Worm (Caenorhabditis elegans) whole organism, early embryonic: ENCODE data around the gene alh-4.

Experiments used
- B0310.2 ChIP-seq: sonication (generic microtip); optimal IDR thresholded peaks from 2 replicates; lab custom pipeline; 2016; ENCODE audit warnings: mild to moderate bottlenecking, missing genetic modification characterization, missing compliant biosample characterization
- F13C5.2 ChIP-seq: sonication (generic microtip); optimal IDR thresholded peaks from 2 replicates; lab custom pipeline; 2017; ENCODE audit warnings: mild to moderate bottlenecking, missing genetic modification characterization, inconsistent platforms, missing compliant biosample characterization
- aly-1 ChIP-seq: sonication (generic microtip); optimal IDR thresholded peaks from 2 replicates; lab custom pipeline; 2016; ENCODE audit warnings: missing genetic modification characterization, missing compliant biosample characterization
- ama-1 ChIP-seq: fragments of 150-350 bp; optimal IDR thresholded peaks from 2 replicates; lab custom pipeline; 2014
- ceh-13 ChIP-seq: fragments of 200-800 bp; sonication (Bioruptor generic); optimal IDR thresholded peaks from 2 replicates; lab custom pipeline; 2018; ENCODE audit warnings: mild to moderate bottlenecking, missing genetic modification characterization, missing compliant biosample characterization
- ceh-36 ChIP-seq: sonication (generic microtip); optimal IDR thresholded peaks from 2 replicates; lab custom pipeline; 2016; ENCODE audit warnings: missing genetic modification characterization, inconsistent platforms, missing compliant biosample characterization
- ets-7 ChIP-seq: sonication (generic microtip); optimal IDR thresholded peaks from 2 replicates; lab custom pipeline; 2016; ENCODE audit warnings: missing genotype, missing genetic modification characterization, missing compliant biosample characterization
- flt-1 ChIP-seq: fragments of 200-800 bp; sonication (Bioruptor generic); IDR thresholded peaks from 2 replicates; pipeline ENCODE4 v1.3.6; 2022; ENCODE audit warnings: missing genetic modification characterization, missing compliant biosample characterization
- hmbx-1 ChIP-seq: sonication (generic microtip); optimal IDR thresholded peaks from 2 replicates; lab custom pipeline; 2016; ENCODE audit warnings: mild to moderate bottlenecking, missing genetic modification characterization, missing compliant biosample characterization
- hmg-4 ChIP-seq: fragments of 200-800 bp; sonication (Bioruptor generic); optimal IDR thresholded peaks from 2 replicates; lab custom pipeline; 2018; ENCODE audit warnings: mild to moderate bottlenecking, missing genetic modification characterization, missing compliant biosample characterization
- hnd-1 ChIP-seq: sonication (generic microtip); optimal IDR thresholded peaks from 2 replicates; lab custom pipeline; 2016; ENCODE audit warnings: missing genetic modification characterization, missing compliant biosample characterization
- pes-1 ChIP-seq: fragments of 200-800 bp; sonication (Bioruptor generic); IDR thresholded peaks from 2 replicates; pipeline ENCODE4 v1.3.6; 2022; ENCODE audit warnings: missing genetic modification reagents, missing genetic modification characterization, missing compliant biosample characterization
- scrt-1 ChIP-seq: fragments of 200-800 bp; sonication (Bioruptor generic); IDR thresholded peaks from 2 replicates; pipeline ENCODE4 v1.3.6; 2022; ENCODE audit warnings: missing genetic modification characterization, missing compliant biosample characterization
- sea-1 ChIP-seq: fragments of 200-800 bp; sonication (Bioruptor generic); conservative IDR thresholded peaks from 2 replicates; pipeline ENCODE4 v1.3.6; 2022; ENCODE audit warnings: missing genetic modification characterization, missing compliant biosample characterization
- tbx-11 ChIP-seq: fragments of 200-800 bp; sonication (Bioruptor generic); IDR thresholded peaks from 2 replicates; pipeline ENCODE4 v1.3.6; 2022; ENCODE audit warnings: missing genetic modification characterization, missing compliant biosample characterization
- tbx-37 ChIP-seq: fragments of 200-800 bp; sonication (Bioruptor generic); conservative IDR thresholded peaks from 2 replicates; pipeline ENCODE4 v1.3.6; 2022; ENCODE audit warnings: missing genetic modification reagents, missing genetic modification characterization, missing compliant biosample characterization
- tra-4 ChIP-seq: sonication (generic microtip); optimal IDR thresholded peaks from 2 replicates; lab custom pipeline; 2017; ENCODE audit warnings: missing genetic modification characterization, missing compliant biosample characterization

Gene alh-4

ce11 chrV:6458302-6458998 is 28.7 kb upstream of the alh-4 start:
- TF ChIP-seq aly-1 (tag; lab: Kevin White, UChicago) (no peak), hmg-4 (GFP tag; lab: Kevin White, UChicago) (no peak), scrt-1 (no peak), ama-1 (lab: Kevin White, UChicago) (no peak), sea-1 (GFP tag; lab: Robert Waterston, UW) (no peak), F13C5.2 (tag; lab: Kevin White, UChicago) (no peak), flt-1 (GFP tag; lab: Robert Waterston, UW) (no peak), hnd-1 (tag; lab: Kevin White, UChicago) (no peak), B0310.2 (tag; lab: Kevin White, UChicago) (no peak), ets-7 (no peak), hmbx-1 (tag; lab: Kevin White, UChicago) (no peak), ceh-36 (tag; lab: Kevin White, UChicago) (no peak), pes-1 (no peak), tra-4 (tag; lab: Kevin White, UChicago) (no peak), tbx-37 (no peak), ceh-13 (GFP tag; lab: Kevin White, UChicago) (no peak), tbx-11 (GFP tag; lab: Robert Waterston, UW) (no peak)

ce11 chrV:6456903-6457302 is 27.2 kb upstream of the alh-4 start:
- no peak for TF ChIP-seq flt-1 (GFP tag; lab: Robert Waterston, UW)
- TF ChIP-seq scrt-1 = no peak
- TF ChIP-seq B0310.2 (tag; lab: Kevin White, UChicago) = no peak
- no peak for TF ChIP-seq ets-7

DNA sequence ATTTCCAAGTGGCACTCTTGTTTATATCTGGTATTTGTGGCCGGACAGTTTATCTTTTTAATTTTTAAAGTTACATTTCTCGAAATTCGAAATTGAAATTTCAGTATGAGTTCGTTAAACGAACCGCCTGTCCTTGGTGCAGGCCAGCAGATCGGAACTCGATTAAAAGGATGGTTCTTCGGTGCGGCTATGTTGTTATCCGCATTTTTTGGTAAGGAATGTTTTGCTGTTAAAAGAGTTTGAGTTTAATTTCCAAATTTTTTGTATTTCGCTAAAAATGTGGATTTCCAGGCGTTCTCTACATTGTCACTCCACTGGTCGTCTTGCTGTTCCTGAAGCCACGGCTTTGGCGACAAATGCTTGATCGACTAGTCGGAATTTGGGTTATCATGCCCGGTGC is 23.4 kb upstream of the alh-4 start, which contains the start of gene acl-9:
Gene acl-9 (plus strand): TSS at position 105 of the 400 bp plus-strand sequence.
- TF ChIP-seq ceh-13 (GFP tag; lab: Kevin White, UChicago) (no peak), F13C5.2 (tag; lab: Kevin White, UChicago) (no peak), ets-7 (no peak), sea-1 (GFP tag; lab: Robert Waterston, UW) (no peak), ceh-36 (tag; lab: Kevin White, UChicago) (no peak), hmbx-1 (tag; lab: Kevin White, UChicago) (no peak), flt-1 (GFP tag; lab: Robert Waterston, UW) (no peak), hmg-4 (GFP tag; lab: Kevin White, UChicago) (no peak), tra-4 (tag; lab: Kevin White, UChicago) (no peak), tbx-37 (no peak), ama-1 (lab: Kevin White, UChicago) (no peak), tbx-11 (GFP tag; lab: Robert Waterston, UW) (no peak), B0310.2 (tag; lab: Kevin White, UChicago) (no peak), hnd-1 (tag; lab: Kevin White, UChicago) (no peak), scrt-1 (no peak)

ce11 chrV:6450129-6451011 is 20.6 kb upstream of the alh-4 start, which contains the start of gene acl-8:
TSS of gene acl-8 (plus strand) at chrV:6450870.
- no peak for TF ChIP-seq B0310.2 (tag; lab: Kevin White, UChicago)
- no peak for TF ChIP-seq F13C5.2 (tag; lab: Kevin White, UChicago)
- no peak for TF ChIP-seq ets-7
- no peak for TF ChIP-seq sea-1 (GFP tag; lab: Robert Waterston, UW)
- TF ChIP-seq flt-1 (GFP tag; lab: Robert Waterston, UW) = no peak
- no peak for TF ChIP-seq ama-1 (lab: Kevin White, UChicago)
- no peak for TF ChIP-seq tbx-37
- no peak for TF ChIP-seq hnd-1 (tag; lab: Kevin White, UChicago)
- TF ChIP-seq pes-1 = no peak
- TF ChIP-seq aly-1 (tag; lab: Kevin White, UChicago) = no peak
- TF ChIP-seq tra-4 (tag; lab: Kevin White, UChicago) = no peak
- TF ChIP-seq tbx-11 (GFP tag; lab: Robert Waterston, UW) = no peak
- TF ChIP-seq hmbx-1 (tag; lab: Kevin White, UChicago) = no peak
- no peak for TF ChIP-seq scrt-1
- no peak for TF ChIP-seq ceh-36 (tag; lab: Kevin White, UChicago)
- no peak for TF ChIP-seq hmg-4 (GFP tag; lab: Kevin White, UChicago)
- TF ChIP-seq ceh-13 (GFP tag; lab: Kevin White, UChicago) = no peak

ce11 chrV:6448356-6448755 is 18.6 kb upstream of the alh-4 start, which contains the start of gene fbxa-196:
TSS of gene fbxa-196 (plus strand) at chrV:6448656.
- no peak for TF ChIP-seq pes-1
- TF ChIP-seq tbx-11 (GFP tag; lab: Robert Waterston, UW) = no peak
- TF ChIP-seq hnd-1 (tag; lab: Kevin White, UChicago) = no peak
- no peak for TF ChIP-seq aly-1 (tag; lab: Kevin White, UChicago)
- TF ChIP-seq hmg-4 (GFP tag; lab: Kevin White, UChicago) = no peak
- TF ChIP-seq B0310.2 (tag; lab: Kevin White, UChicago) = no peak
- TF ChIP-seq ceh-36 (tag; lab: Kevin White, UChicago) = no peak
- TF ChIP-seq F13C5.2 (tag; lab: Kevin White, UChicago) = no peak
- no peak for TF ChIP-seq sea-1 (GFP tag; lab: Robert Waterston, UW)
- TF ChIP-seq ama-1 (lab: Kevin White, UChicago) = no peak
- no peak for TF ChIP-seq flt-1 (GFP tag; lab: Robert Waterston, UW)
- no peak for TF ChIP-seq hmbx-1 (tag; lab: Kevin White, UChicago)
- TF ChIP-seq ceh-13 (GFP tag; lab: Kevin White, UChicago) = no peak

ce11 chrV:6442037-6442436 is 12.3 kb upstream of the alh-4 start, which contains the start of gene T05H4.3:
TSS of gene T05H4.3 (plus strand) at chrV:6442337.
- TF ChIP-seq scrt-1 (no peak), B0310.2 (tag; lab: Kevin White, UChicago) (no peak), aly-1 (tag; lab: Kevin White, UChicago) (no peak), tbx-37 (no peak), flt-1 (GFP tag; lab: Robert Waterston, UW) (no peak), sea-1 (GFP tag; lab: Robert Waterston, UW) (no peak), ceh-36 (tag; lab: Kevin White, UChicago) (no peak), ceh-13 (GFP tag; lab: Kevin White, UChicago) (no peak), hmg-4 (GFP tag; lab: Kevin White, UChicago) (no peak), ama-1 (lab: Kevin White, UChicago) (no peak), ets-7 (no peak), tbx-11 (GFP tag; lab: Robert Waterston, UW) (no peak), pes-1 (no peak), hmbx-1 (tag; lab: Kevin White, UChicago) (no peak), hnd-1 (tag; lab: Kevin White, UChicago) (no peak), F13C5.2 (tag; lab: Kevin White, UChicago) (no peak)
